Fruit fly (Drosophila melanogaster) whole organism, pupa: ENCODE data around the gene swa.

ENCODE experiments used
- CG13204 ChIP-seq: fragments of 200-800 bp; sonication (Bioruptor generic); optimal IDR thresholded peaks from 2 replicates; lab custom pipeline; 2018; ENCODE audit warnings: missing biosample characterization, mild to moderate bottlenecking, missing genetic modification characterization, moderate library complexity
- CG34367 ChIP-seq: fragments of 200-800 bp; sonication (Bioruptor generic); optimal IDR thresholded peaks from 2 replicates; lab custom pipeline; 2018; ENCODE audit warnings: missing biosample characterization, mild to moderate bottlenecking, missing genetic modification characterization
- CG8159 ChIP-seq: fragments of 200-800 bp; sonication (Bioruptor generic); optimal IDR thresholded peaks from 3 replicates; lab custom pipeline; 2018; ENCODE audit warnings: missing biosample characterization, mild to moderate bottlenecking, missing genetic modification characterization, moderate library complexity
- CG9948 ChIP-seq: fragments of 200-800 bp; sonication (Bioruptor generic); optimal IDR thresholded peaks from 2 replicates; lab custom pipeline; 2018; ENCODE audit warnings: missing biosample characterization, mild to moderate bottlenecking, missing genetic modification characterization, moderate library complexity
- D1 ChIP-seq: fragments of 200-800 bp; sonication (Bioruptor generic); optimal IDR thresholded peaks from 2 replicates; lab custom pipeline; 2018; ENCODE audit warnings: missing biosample characterization, mild to moderate bottlenecking, missing genetic modification characterization, moderate library complexity
- EcR ChIP-seq: fragments of 200-800 bp; sonication (Bioruptor generic); optimal IDR thresholded peaks from 3 replicates; lab custom pipeline; 2019; ENCODE audit warnings: missing biosample characterization, missing genetic modification characterization, mild to moderate bottlenecking, moderate library complexity, missing genetic modification reagents
- rn ChIP-seq: fragments of 200-800 bp; sonication (Bioruptor generic); IDR thresholded peaks from 2 replicates; pipeline ENCODE4 v1.3.6; 2022; ENCODE audit warnings: missing biosample characterization, missing genetic modification characterization

Gene swa

dm6 chrX:6315583-6315982 is 49.9 kb downstream of the swa start:
- TF ChIP-seq CG9948 (no peak), rn (GFP tag; lab: Robert Waterston, UW) (no peak), CG13204 (GFP tag; lab: Kevin White, UChicago) (no peak), CG8159 (no peak), CG34367 (tag; lab: Kevin White, UChicago) (no peak), EcR (no peak), D1 (tag; lab: Kevin White, UChicago) (no peak)
